Fruit fly (Drosophila melanogaster) whole organism, embryonic: Measurements from ENCODE around the gene CG7557.

Experiments used
- Adf1 ChIP-seq: fragments of 200-800 bp; sonication (Bioruptor generic); IDR thresholded peaks from 2 replicates; pipeline ENCODE4 v1.3.6; 2022; ENCODE audit warnings: missing biosample characterization, missing genetic modification characterization
- BtbVII ChIP-seq: fragments of 200-800 bp; sonication (Bioruptor generic); optimal IDR thresholded peaks from 3 replicates; lab custom pipeline; 2017; ENCODE audit warnings: missing biosample characterization, mild to moderate bottlenecking, missing genetic modification characterization
- Bteb2 ChIP-seq: fragments of 200-800 bp; sonication (Bioruptor generic); optimal IDR thresholded peaks from 2 replicates; lab custom pipeline; 2016; ENCODE audit warnings: missing biosample characterization, missing genetic modification characterization
- CG10979 ChIP-seq: fragments of 200-800 bp; sonication (Bioruptor generic); optimal IDR thresholded peaks from 2 replicates; lab custom pipeline; 2018; ENCODE audit warnings: missing biosample characterization, mild to moderate bottlenecking, missing genetic modification characterization, moderate library complexity
- CG11456 ChIP-seq: fragments of 200-800 bp; sonication (Bioruptor generic); IDR thresholded peaks from 3 replicates; pipeline ENCODE4 v1.3.6; 2022; ENCODE audit warnings: missing biosample characterization, missing genetic modification characterization
- CG11695 ChIP-seq: fragments of 200-800 bp; sonication (Bioruptor generic); IDR thresholded peaks from 3 replicates; pipeline ENCODE4 v1.3.6; 2022; ENCODE audit warnings: missing biosample characterization, missing genetic modification characterization
- CG12219 ChIP-seq: fragments of 200-800 bp; sonication (Bioruptor generic); optimal IDR thresholded peaks from 3 replicates; lab custom pipeline; 2018; ENCODE audit warnings: missing biosample characterization, mild to moderate bottlenecking, missing genetic modification characterization
- CG13296 ChIP-seq: fragments of 200-800 bp; sonication (Bioruptor generic); optimal IDR thresholded peaks from 3 replicates; lab custom pipeline; 2018; ENCODE audit warnings: missing biosample characterization, mild to moderate bottlenecking, missing genetic modification characterization
- CG13894 ChIP-seq: fragments of 200-800 bp; sonication (Bioruptor generic); optimal IDR thresholded peaks from 3 replicates; lab custom pipeline; 2018; ENCODE audit warnings: missing biosample characterization, mild to moderate bottlenecking, missing genetic modification characterization, moderate library complexity
- CG15696 ChIP-seq: fragments of 200-800 bp; sonication (Bioruptor generic); optimal IDR thresholded peaks from 2 replicates; lab custom pipeline; 2019; ENCODE audit warnings: missing biosample characterization, mild to moderate bottlenecking, missing genetic modification characterization, moderate library complexity
- CG16863 ChIP-seq: fragments of 200-800 bp; sonication (Bioruptor generic); optimal IDR thresholded peaks from 3 replicates; lab custom pipeline; 2016; ENCODE audit warnings: missing biosample characterization, missing genetic modification characterization
- CG18011 ChIP-seq: fragments of 200-800 bp; sonication (Bioruptor generic); optimal IDR thresholded peaks from 2 replicates; lab custom pipeline; 2017; ENCODE audit warnings: missing biosample characterization, missing genetic modification characterization, mild to moderate bottlenecking, moderate library complexity, missing genotype
- CG2202 ChIP-seq: fragments of 200-800 bp; sonication (Bioruptor generic); optimal IDR thresholded peaks from 2 replicates; lab custom pipeline; 2018; ENCODE audit warnings: missing biosample characterization, mild to moderate bottlenecking, missing genetic modification characterization
- CG2678 ChIP-seq: fragments of 200-800 bp; sonication (Bioruptor generic); optimal IDR thresholded peaks from 3 replicates; lab custom pipeline; 2019; ENCODE audit warnings: missing biosample characterization, mild to moderate bottlenecking, missing genetic modification characterization, moderate library complexity
- CG3065 ChIP-seq: fragments of 200-800 bp; sonication (Bioruptor generic); optimal IDR thresholded peaks from 2 replicates; lab custom pipeline; 2016; ENCODE audit warnings: missing biosample characterization, missing genetic modification characterization
- CG3163 ChIP-seq: fragments of 200-800 bp; sonication (Bioruptor generic); optimal IDR thresholded peaks from 3 replicates; lab custom pipeline; 2016; ENCODE audit warnings: missing biosample characterization, missing genetic modification characterization
- CG6689 ChIP-seq: fragments of 200-800 bp; sonication (Bioruptor generic); IDR thresholded peaks from 2 replicates; pipeline ENCODE4 v1.3.6; 2022; ENCODE audit warnings: missing biosample characterization, missing genetic modification characterization
- CG8359 ChIP-seq: fragments of 200-800 bp; sonication (Bioruptor generic); optimal IDR thresholded peaks from 2 replicates; lab custom pipeline; 2017; ENCODE audit warnings: missing biosample characterization, mild to moderate bottlenecking, missing genetic modification characterization, borderline replicate concordance
- CkIIα-i1 ChIP-seq: fragments of 200-800 bp; sonication (Bioruptor generic); IDR thresholded peaks from 2 replicates; pipeline ENCODE4 v1.3.6; 2022; ENCODE audit warnings: missing biosample characterization, missing genetic modification characterization
- Dip2 ChIP-seq: fragments of 200-800 bp; sonication (Bioruptor generic); IDR thresholded peaks from 2 replicates; pipeline ENCODE4 v1.3.6; 2022; ENCODE audit warnings: missing biosample characterization, missing genetic modification characterization
- Dref ChIP-seq: fragments of 200-800 bp; sonication (Bioruptor generic); IDR thresholded peaks from 2 replicates; pipeline ENCODE4 v1.3.6; 2022; ENCODE audit warnings: missing biosample characterization, missing genetic modification characterization
- ERR ChIP-seq: fragments of 200-800 bp; sonication (Bioruptor generic); optimal IDR thresholded peaks from 2 replicates; lab custom pipeline; 2016; ENCODE audit warnings: missing biosample characterization, missing genetic modification characterization
- Hr3 ChIP-seq: fragments of 200-800 bp; sonication (Bioruptor generic); optimal IDR thresholded peaks from 3 replicates; lab custom pipeline; 2016; ENCODE audit warnings: missing biosample characterization, missing genetic modification characterization
- Spps ChIP-seq: fragments of 200-800 bp; sonication (Bioruptor generic); optimal IDR thresholded peaks from 2 replicates; lab custom pipeline; 2018; ENCODE audit warnings: missing biosample characterization, mild to moderate bottlenecking, missing genetic modification characterization
- abd-A ChIP-seq: fragments of 200-800 bp; sonication (Bioruptor generic); optimal IDR thresholded peaks from 3 replicates; lab custom pipeline; 2019; ENCODE audit warnings: missing biosample characterization, mild to moderate bottlenecking, missing genetic modification characterization, moderate library complexity
- bigmax ChIP-seq: fragments of 200-800 bp; sonication (Bioruptor generic); optimal IDR thresholded peaks from 2 replicates; lab custom pipeline; 2018; ENCODE audit warnings: missing biosample characterization, mild to moderate bottlenecking, missing genetic modification characterization
- btn ChIP-seq: fragments of 200-800 bp; sonication (Bioruptor generic); optimal IDR thresholded peaks from 2 replicates; lab custom pipeline; 2016; ENCODE audit warnings: missing biosample characterization, missing genetic modification characterization
- cato ChIP-seq: fragments of 200-800 bp; sonication (Bioruptor generic); optimal IDR thresholded peaks from 2 replicates; lab custom pipeline; 2016; ENCODE audit warnings: missing biosample characterization, missing genetic modification characterization, borderline replicate concordance
- crc ChIP-seq: fragments of 200-800 bp; sonication (Bioruptor generic); optimal IDR thresholded peaks from 2 replicates; lab custom pipeline; 2016; ENCODE audit warnings: missing biosample characterization, missing genetic modification characterization
- crol ChIP-seq: fragments of 200-800 bp; sonication (Bioruptor generic); IDR thresholded peaks from 2 replicates; pipeline ENCODE4 v1.3.6; 2022; ENCODE audit warnings: missing biosample characterization, missing genetic modification characterization
- dmrt11E ChIP-seq: fragments of 200-800 bp; sonication (Bioruptor generic); optimal IDR thresholded peaks from 3 replicates; lab custom pipeline; 2018; ENCODE audit warnings: missing biosample characterization, mild to moderate bottlenecking, missing genetic modification characterization, moderate library complexity
- esg ChIP-seq: fragments of 200-800 bp; sonication (Bioruptor generic); conservative IDR thresholded peaks from 2 replicates; pipeline ENCODE4 v1.3.6; 2022; ENCODE audit warnings: missing biosample characterization, missing genetic modification characterization
- fd64A ChIP-seq: fragments of 200-800 bp; sonication (Bioruptor generic); optimal IDR thresholded peaks from 3 replicates; lab custom pipeline; 2018; ENCODE audit warnings: missing biosample characterization, mild to moderate bottlenecking, missing genetic modification characterization
- fd96Cb ChIP-seq: fragments of 200-800 bp; sonication (Bioruptor generic); optimal IDR thresholded peaks from 2 replicates; lab custom pipeline; 2018; ENCODE audit warnings: missing biosample characterization, mild to moderate bottlenecking, missing genetic modification characterization, moderate library complexity
- gem ChIP-seq: fragments of 200-800 bp; sonication (Bioruptor generic); optimal IDR thresholded peaks from 2 replicates; lab custom pipeline; 2019; ENCODE audit warnings: missing biosample characterization, mild to moderate bottlenecking, missing genetic modification characterization, moderate library complexity
- jumu ChIP-seq: fragments of 200-800 bp; sonication (Bioruptor generic); optimal IDR thresholded peaks from 3 replicates; lab custom pipeline; 2016; ENCODE audit warnings: missing biosample characterization, missing genetic modification characterization
- lab ChIP-seq: fragments of 200-800 bp; sonication (Bioruptor generic); optimal IDR thresholded peaks from 3 replicates; lab custom pipeline; 2017; ENCODE audit warnings: missing biosample characterization, missing genetic modification characterization, mild to moderate bottlenecking, moderate library complexity, missing genetic modification reagents
- lmd ChIP-seq: fragments of 200-800 bp; sonication (Bioruptor generic); IDR thresholded peaks from 2 replicates; pipeline ENCODE4 v1.3.6; 2022; ENCODE audit warnings: missing biosample characterization, missing genetic modification characterization
- maf-S ChIP-seq: fragments of 200-800 bp; sonication (Bioruptor generic); optimal IDR thresholded peaks from 2 replicates; lab custom pipeline; 2016; ENCODE audit warnings: missing biosample characterization, missing genetic modification characterization
- nom ChIP-seq: fragments of 200-800 bp; sonication (Bioruptor generic); optimal IDR thresholded peaks from 2 replicates; lab custom pipeline; 2017; ENCODE audit warnings: missing biosample characterization, missing genetic modification characterization, mild to moderate bottlenecking, moderate library complexity, missing genetic modification reagents
- prd ChIP-seq, 3 experiments: fragments of >200 bp in 2 of 3; fragments of 200-800 bp in 1 of 3; sonication (Bioruptor generic) in 1 of 3; optimal IDR thresholded peaks in 2 of 3; IDR thresholded peaks in 1 of 3; 2 replicates in 2 of 3; 3 replicates in 1 of 3; pipeline versions ENCODE4 v1.3.6 to Lab custom; 2017 to 2022; ENCODE audit warnings: missing biosample characterization in 1 of 3, missing genetic modification characterization in 1 of 3
- sc ChIP-seq, 3 experiments: fragments of >200 bp in 2 of 3; fragments of 200-800 bp in 1 of 3; sonication (Bioruptor generic) in 1 of 3; optimal IDR thresholded peaks; 2 replicates in 2 of 3; 3 replicates in 1 of 3; lab custom pipeline; 2017; ENCODE audit warnings: mild to moderate bottlenecking in 1 of 3, missing biosample characterization in 1 of 3, missing genetic modification characterization in 1 of 3, missing genetic modification reagents in 1 of 3
- sim ChIP-seq: fragments of 200-800 bp; sonication (Bioruptor generic); IDR thresholded peaks from 2 replicates; pipeline ENCODE4 v1.3.6; 2022; ENCODE audit warnings: missing biosample characterization, missing genetic modification characterization
- slp2 ChIP-seq: fragments of 200-800 bp; sonication (Bioruptor generic); optimal IDR thresholded peaks from 2 replicates; lab custom pipeline; 2016; ENCODE audit warnings: missing biosample characterization, missing genetic modification characterization
- sob ChIP-seq: fragments of 200-800 bp; sonication (Bioruptor generic); IDR thresholded peaks from 2 replicates; pipeline ENCODE4 v1.3.6; 2022; ENCODE audit warnings: missing biosample characterization, missing genetic modification characterization
- tgo ChIP-seq: fragments of 200-800 bp; sonication (Bioruptor generic); IDR thresholded peaks from 3 replicates; pipeline ENCODE4 v1.3.6; 2022; ENCODE audit warnings: missing biosample characterization, missing genetic modification characterization
- tna ChIP-seq: fragments of 200-800 bp; sonication (Bioruptor generic); IDR thresholded peaks from 2 replicates; pipeline ENCODE4 v1.3.6; 2022; ENCODE audit warnings: missing biosample characterization, missing genetic modification characterization; ENCODE audit not compliant: partially characterized antibody
- toy ChIP-seq: fragments of 200-800 bp; sonication (Bioruptor generic); IDR thresholded peaks from 2 replicates; pipeline ENCODE4 v1.3.6; 2022; ENCODE audit warnings: missing biosample characterization, missing genetic modification characterization
- unpg ChIP-seq: fragments of 200-800 bp; sonication (Bioruptor generic); optimal IDR thresholded peaks from 3 replicates; lab custom pipeline; 2018; ENCODE audit warnings: missing biosample characterization, mild to moderate bottlenecking, missing genetic modification characterization, moderate library complexity
- wek ChIP-seq: fragments of 200-800 bp; sonication (Bioruptor generic); optimal IDR thresholded peaks from 3 replicates; lab custom pipeline; 2018; ENCODE audit warnings: missing biosample characterization, mild to moderate bottlenecking, missing genetic modification characterization, moderate library complexity

CG7557 gene

dm6 chr3L:11403542-11403941 is 41.4 kb upstream of the CG7557 start (continued):
- no peak for TF ChIP-seq maf-S (GFP tag; lab: Kevin White, UChicago)
- peak; percentile 25 for TF ChIP-seq CG12219
- TF ChIP-seq bigmax (GFP tag; lab: Kevin White, UChicago): no peak
- peak; percentile 51 for TF ChIP-seq dmrt11E (tag; lab: Kevin White, UChicago)
- peak; percentile 69 for TF ChIP-seq CG6689
- peak; percentile 48 for TF ChIP-seq Hr3 (GFP tag; lab: Kevin White, UChicago)
- peak; percentile 48 for TF ChIP-seq fd96Cb (tag; lab: Kevin White, UChicago)
- TF ChIP-seq CG18011 (GFP tag; lab: Kevin White, UChicago): no peak
- no peak for TF ChIP-seq CG15696 (tag; lab: Kevin White, UChicago)
- peak; percentile 60 for TF ChIP-seq sob (GFP tag; lab: Robert Waterston, UW)
- no peak for TF ChIP-seq CG8359 (GFP tag; lab: Kevin White, UChicago)
- no peak for TF ChIP-seq tna (GFP tag; lab: Robert Waterston, UW)
- TF ChIP-seq sc (optimal IDR thresholded peaks at IDR 0.05; lab: Kevin White, UChicago): no peak
- TF ChIP-seq sc (GFP tag; optimal IDR thresholded peaks at IDR 0.05; lab: Kevin White, UChicago): peak; percentile 40
- TF ChIP-seq CG2202 (tag; lab: Kevin White, UChicago): no peak
- no peak for TF ChIP-seq Spps (tag; lab: Kevin White, UChicago)
- TF ChIP-seq btn (GFP tag; lab: Kevin White, UChicago): peak; percentile 41
- no peak for TF ChIP-seq sim (GFP tag; lab: Robert Waterston, UW)
- peak; percentile 67 for TF ChIP-seq lab (GFP tag; lab: Kevin White, UChicago)
- no peak for TF ChIP-seq prd (optimal IDR thresholded peaks at IDR 0.05; lab: Kevin White, UChicago)
- TF ChIP-seq prd (GFP tag; IDR thresholded peaks at IDR 0.05; lab: Robert Waterston, UW): peak; percentile 92
- peak; percentile 55 for TF ChIP-seq CG16863
- no peak for TF ChIP-seq CkIIα-i1 (GFP tag; lab: Robert Waterston, UW)
- peak; percentile 66 for TF ChIP-seq CG2678
- TF ChIP-seq Dref (GFP tag; lab: Robert Waterston, UW): no peak
- TF ChIP-seq CG11456 (GFP tag; lab: Robert Waterston, UW): peak; percentile 78; the same call in 2 of the 3 replicates
- peak; percentile 1 for TF ChIP-seq cato
- peak; percentile 63 for TF ChIP-seq lmd (GFP tag; lab: Robert Waterston, UW)
- TF ChIP-seq CG11695 (GFP tag; lab: Robert Waterston, UW): peak; percentile 74
- no peak for TF ChIP-seq Dip2 (GFP tag; lab: Robert Waterston, UW)
- peak; percentile 25 for TF ChIP-seq ERR
- no peak for TF ChIP-seq Adf1 (GFP tag; lab: Robert Waterston, UW)
- TF ChIP-seq Bteb2 (GFP tag; lab: Kevin White, UChicago): no peak
- TF ChIP-seq abd-A (tag; lab: Kevin White, UChicago): no peak
- TF ChIP-seq toy: no peak
- no peak for TF ChIP-seq BtbVII (GFP tag; lab: Kevin White, UChicago)
- no peak for TF ChIP-seq crc (GFP tag; lab: Kevin White, UChicago)
- TF ChIP-seq CG13894 (tag; lab: Kevin White, UChicago): no peak
- no peak for TF ChIP-seq CG13296 (GFP tag; lab: Kevin White, UChicago)
- peak; percentile 73 for TF ChIP-seq tgo (GFP tag; lab: Robert Waterston, UW)
- TF ChIP-seq slp2: peak; percentile 48
- TF ChIP-seq CG10979 (tag; lab: Kevin White, UChicago): peak; percentile 60
- no peak for TF ChIP-seq nom (GFP tag; lab: Kevin White, UChicago)
- TF ChIP-seq CG3065 (GFP tag; lab: Kevin White, UChicago): no peak
- no peak for TF ChIP-seq esg
- peak; percentile 68 for TF ChIP-seq gem
- TF ChIP-seq wek (GFP tag; lab: Kevin White, UChicago): no peak
- no peak for TF ChIP-seq fd64A
- TF ChIP-seq jumu (GFP tag; lab: Kevin White, UChicago): peak; percentile 38
- peak; percentile 43 for TF ChIP-seq unpg (GFP tag; lab: Kevin White, UChicago)
- no peak for TF ChIP-seq crol (GFP tag; lab: Robert Waterston, UW)
- TF ChIP-seq CG3163: peak; percentile 20
